Fruit fly (Drosophila melanogaster) Kc167 (cell line): ENCODE data around the gene CG11374.

ENCODE experiments used
- Sin3A ChIP-seq: fragments of >200 bp; optimal IDR thresholded peaks from 2 replicates; lab custom pipeline; 2018; ENCODE audit warnings: missing external identifiers
- h ChIP-seq: fragments of >200 bp; optimal IDR thresholded peaks from 3 replicates; lab custom pipeline; 2018; ENCODE audit warnings: missing external identifiers
- insv ChIP-seq: fragments of >200 bp; optimal IDR thresholded peaks from 3 replicates; lab custom pipeline; 2018; ENCODE audit warnings: missing external identifiers
- psq ChIP-seq: fragments of >200 bp; optimal IDR thresholded peaks from 2 replicates; lab custom pipeline; 2017; ENCODE audit warnings: missing external identifiers
- ttk ChIP-seq: sonication (Bioruptor generic); optimal IDR thresholded peaks from 2 replicates; lab custom pipeline; 2017; ENCODE audit warnings: missing external identifiers

- TF ChIP-seq h (lab: Kevin White, UChicago): no peak
- TF ChIP-seq Sin3A: no peak
- TF ChIP-seq psq (lab: Kevin White, UChicago): no peak
- TF ChIP-seq ttk (lab: Kevin White, UChicago): no peak
- TF ChIP-seq insv: no peak
Observed at dm6 chr2L:71457-71856, 4.7 kb upstream of the CG11374 start, which contains the start of gene galectin.
